Fruit fly (Drosophila melanogaster): ENCODE data around the gene CG42557.

DNA sequence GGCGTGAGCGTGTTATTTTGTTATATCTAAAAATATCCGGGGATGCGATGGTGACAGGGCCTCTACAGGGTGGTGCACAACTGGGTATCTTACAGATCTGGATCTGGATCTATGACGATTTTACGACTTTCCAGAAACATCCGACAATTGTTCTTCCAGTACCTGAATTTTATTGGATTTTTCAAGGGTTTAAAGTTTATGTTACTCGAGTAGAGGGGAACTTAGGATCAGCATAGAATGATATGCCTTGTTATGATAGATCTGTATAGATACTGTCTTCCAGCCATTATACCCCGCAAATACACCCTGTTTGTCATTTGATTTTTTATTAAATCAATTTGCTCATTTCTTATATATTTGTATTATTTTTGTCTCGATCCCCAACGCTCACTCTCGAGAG is 38.7 kb upstream of the CG42557 start:
- TF ChIP-seq pan (optimal IDR thresholded peaks at IDR 0.05) (no peak), EcR (GFP tag; optimal IDR thresholded peaks at IDR 0.05) (no peak), psq (optimal IDR thresholded peaks at IDR 0.05) (no peak), CG8478 (optimal IDR thresholded peaks at IDR 0.05) (no peak), usp (GFP tag; optimal IDR thresholded peaks at IDR 0.05) (no peak), Dll (optimal IDR thresholded peaks at IDR 0.05) (no peak)
